Fruit fly (Drosophila melanogaster) whole organism, embryonic: ENCODE results near the gene Sfxn2.

Source experiments
- ATbp ChIP-seq: fragments of 200-800 bp; sonication (Bioruptor generic); optimal IDR thresholded peaks from 2 replicates; lab custom pipeline; 2017; ENCODE audit warnings: missing biosample characterization, mild to moderate bottlenecking, missing genetic modification characterization, missing genetic modification reagents
- CG12744 ChIP-seq: fragments of 200-800 bp; sonication (Bioruptor generic); optimal IDR thresholded peaks from 2 replicates; lab custom pipeline; 2016; ENCODE audit warnings: missing biosample characterization, missing genetic modification characterization
- CG12769 ChIP-seq: fragments of 200-800 bp; sonication (Bioruptor generic); optimal IDR thresholded peaks from 2 replicates; lab custom pipeline; 2019; ENCODE audit warnings: missing biosample characterization, mild to moderate bottlenecking, missing genetic modification characterization, moderate library complexity
- CG13287 ChIP-seq: fragments of 200-800 bp; sonication (Bioruptor generic); IDR thresholded peaks from 2 replicates; pipeline ENCODE4 v1.3.6; 2022; ENCODE audit warnings: missing biosample characterization, missing genetic modification characterization; ENCODE audit not compliant: partially characterized antibody
- CG15073 ChIP-seq: fragments of 200-800 bp; sonication (Bioruptor generic); optimal IDR thresholded peaks from 2 replicates; lab custom pipeline; 2016; ENCODE audit warnings: missing biosample characterization, missing genetic modification characterization
- CG15269 ChIP-seq: fragments of 200-800 bp; sonication (Bioruptor generic); optimal IDR thresholded peaks from 2 replicates; lab custom pipeline; 2018; ENCODE audit warnings: missing biosample characterization, mild to moderate bottlenecking, missing genetic modification characterization, moderate library complexity
- CG17802 ChIP-seq: fragments of 200-800 bp; sonication (Bioruptor generic); optimal IDR thresholded peaks from 2 replicates; lab custom pipeline; 2018; ENCODE audit warnings: missing biosample characterization, mild to moderate bottlenecking, missing genetic modification characterization, moderate library complexity
- CG17829 ChIP-seq: fragments of 200-800 bp; optimal IDR thresholded peaks from 2 replicates; lab custom pipeline; 2019; ENCODE audit warnings: missing biosample characterization, mild to moderate bottlenecking, missing genetic modification characterization, moderate library complexity
- CG18011 ChIP-seq: fragments of 200-800 bp; sonication (Bioruptor generic); optimal IDR thresholded peaks from 2 replicates; lab custom pipeline; 2017; ENCODE audit warnings: missing biosample characterization, missing genetic modification characterization, mild to moderate bottlenecking, moderate library complexity, missing genotype
- CG18764 ChIP-seq: fragments of 200-800 bp; sonication (Bioruptor generic); optimal IDR thresholded peaks from 3 replicates; lab custom pipeline; 2016; ENCODE audit warnings: missing biosample characterization, missing genetic modification characterization
- CG30403 ChIP-seq: fragments of 200-800 bp; sonication (Bioruptor generic); optimal IDR thresholded peaks from 3 replicates; lab custom pipeline; 2016; ENCODE audit warnings: missing biosample characterization, missing genetic modification characterization
- CG31441 ChIP-seq: fragments of 200-800 bp; sonication (Bioruptor generic); IDR thresholded peaks from 2 replicates; pipeline ENCODE4 v1.3.6; 2022; ENCODE audit warnings: missing biosample characterization, missing genetic modification characterization
- CG3281 ChIP-seq: fragments of 200-800 bp; sonication (Bioruptor generic); optimal IDR thresholded peaks from 3 replicates; lab custom pipeline; 2017; ENCODE audit warnings: missing biosample characterization, mild to moderate bottlenecking, missing genetic modification characterization
- CG34224 ChIP-seq: fragments of 200-800 bp; sonication (Bioruptor generic); IDR thresholded peaks from 3 replicates; pipeline ENCODE4 v1.3.6; 2022; ENCODE audit warnings: missing biosample characterization, missing genetic modification characterization; ENCODE audit not compliant: partially characterized antibody
- CG4328 ChIP-seq: fragments of 200-800 bp; sonication (Bioruptor generic); optimal IDR thresholded peaks from 3 replicates; lab custom pipeline; 2017; ENCODE audit warnings: missing biosample characterization, missing genetic modification reagents, missing genetic modification characterization
- CG4424 ChIP-seq: fragments of 200-800 bp; sonication (Bioruptor generic); optimal IDR thresholded peaks from 3 replicates; lab custom pipeline; 2016; ENCODE audit warnings: missing biosample characterization, missing genetic modification characterization
- CG5953 ChIP-seq: fragments of 200-800 bp; sonication (Bioruptor generic); IDR thresholded peaks from 2 replicates; pipeline ENCODE4 v1.3.6; 2022; ENCODE audit warnings: missing biosample characterization, missing genetic modification characterization
- CG8089 ChIP-seq: fragments of 200-800 bp; sonication (Bioruptor generic); optimal IDR thresholded peaks from 3 replicates; lab custom pipeline; 2016; ENCODE audit warnings: missing biosample characterization, missing genetic modification characterization
- CG8924 ChIP-seq: fragments of 200-800 bp; optimal IDR thresholded peaks from 3 replicates; lab custom pipeline; 2019; ENCODE audit warnings: missing biosample characterization, mild to moderate bottlenecking, missing genetic modification characterization, moderate library complexity
- CG9437 ChIP-seq: fragments of 200-800 bp; sonication (Bioruptor generic); optimal IDR thresholded peaks from 2 replicates; lab custom pipeline; 2018; ENCODE audit warnings: missing biosample characterization, mild to moderate bottlenecking, missing genetic modification characterization
- CG9797 ChIP-seq: fragments of 200-800 bp; sonication (Bioruptor generic); optimal IDR thresholded peaks from 3 replicates; lab custom pipeline; 2018; ENCODE audit warnings: missing biosample characterization, mild to moderate bottlenecking, missing genetic modification characterization
- Dip3 ChIP-seq: fragments of 200-800 bp; sonication (Bioruptor generic); optimal IDR thresholded peaks from 3 replicates; lab custom pipeline; 2016; ENCODE audit warnings: missing biosample characterization, missing genetic modification characterization
- GATAe ChIP-seq: fragments of 200-800 bp; sonication (Bioruptor generic); conservative IDR thresholded peaks from 2 replicates; pipeline ENCODE4 v1.3.6; 2022; ENCODE audit warnings: missing biosample characterization, missing genetic modification characterization
- Gug ChIP-seq: fragments of 200-800 bp; sonication (Bioruptor generic); IDR thresholded peaks from 4 replicates; pipeline ENCODE4 v1.3.6; 2022; ENCODE audit warnings: missing biosample characterization, missing genetic modification characterization
- Hand ChIP-seq: fragments of 200-800 bp; sonication (Bioruptor generic); optimal IDR thresholded peaks from 2 replicates; lab custom pipeline; 2017; ENCODE audit warnings: mild to moderate bottlenecking, missing biosample characterization, missing genetic modification reagents, missing genetic modification characterization
- NC2β ChIP-seq: fragments of 200-800 bp; sonication (Bioruptor generic); optimal IDR thresholded peaks from 2 replicates; lab custom pipeline; 2016; ENCODE audit warnings: missing biosample characterization, missing genetic modification characterization
- NFAT ChIP-seq: fragments of 200-800 bp; sonication (Bioruptor generic); IDR thresholded peaks from 2 replicates; pipeline ENCODE4 v1.3.6; 2022; ENCODE audit warnings: missing biosample characterization, missing genetic modification characterization
- Rx ChIP-seq: fragments of 200-800 bp; sonication (Bioruptor generic); IDR thresholded peaks from 2 replicates; pipeline ENCODE4 v1.3.6; 2022; ENCODE audit warnings: missing biosample characterization, missing genetic modification characterization
- Sin3A ChIP-seq: fragments of >200 bp; optimal IDR thresholded peaks from 2 replicates; lab custom pipeline; 2018
- Vsx1 ChIP-seq: fragments of 200-800 bp; sonication (Bioruptor generic); optimal IDR thresholded peaks from 2 replicates; lab custom pipeline; 2017; ENCODE audit warnings: missing biosample characterization, mild to moderate bottlenecking, missing genetic modification characterization, missing genetic modification reagents
- aop ChIP-seq: fragments of 200-800 bp; sonication (Bioruptor generic); IDR thresholded peaks from 2 replicates; pipeline ENCODE4 v1.3.6; 2022; ENCODE audit warnings: missing biosample characterization, missing genetic modification characterization
- ato ChIP-seq: fragments of 200-800 bp; sonication (Bioruptor generic); IDR thresholded peaks from 2 replicates; pipeline ENCODE4 v1.3.6; 2022; ENCODE audit warnings: missing biosample characterization, missing genetic modification characterization; ENCODE audit not compliant: partially characterized antibody
- bowl ChIP-seq: fragments of 200-800 bp; sonication (Bioruptor generic); IDR thresholded peaks from 2 replicates; pipeline ENCODE4 v1.3.6; 2022; ENCODE audit warnings: missing biosample characterization, missing genetic modification characterization
- ci ChIP-seq: fragments of 200-800 bp; sonication (Bioruptor generic); IDR thresholded peaks from 3 replicates; pipeline ENCODE4 v1.3.6; 2022; ENCODE audit warnings: missing biosample characterization, missing genetic modification characterization
- crol ChIP-seq: fragments of 200-800 bp; sonication (Bioruptor generic); IDR thresholded peaks from 2 replicates; pipeline ENCODE4 v1.3.6; 2022; ENCODE audit warnings: missing biosample characterization, missing genetic modification characterization
- dysf ChIP-seq: fragments of 200-800 bp; sonication (Bioruptor generic); IDR thresholded peaks from 3 replicates; pipeline ENCODE4 v1.3.6; 2022; ENCODE audit warnings: missing biosample characterization, missing genetic modification characterization
- eyg ChIP-seq: fragments of 200-800 bp; sonication (Bioruptor generic); optimal IDR thresholded peaks from 3 replicates; lab custom pipeline; 2016; ENCODE audit warnings: missing biosample characterization, missing genetic modification characterization
- gro ChIP-seq: fragments of 200-800 bp; sonication (Bioruptor generic); optimal IDR thresholded peaks from 2 replicates; lab custom pipeline; 2016; ENCODE audit warnings: missing biosample characterization, missing genetic modification characterization
- ham ChIP-seq: fragments of 200-800 bp; sonication (Bioruptor generic); IDR thresholded peaks from 2 replicates; pipeline ENCODE4 v1.3.6; 2022; ENCODE audit warnings: missing biosample characterization, missing genetic modification characterization
- hb ChIP-seq: fragments of 200-800 bp; sonication (Bioruptor generic); IDR thresholded peaks from 3 replicates; pipeline ENCODE4 v1.3.6; 2022; ENCODE audit warnings: missing biosample characterization, missing genetic modification characterization; ENCODE audit not compliant: partially characterized antibody
- hbn ChIP-seq: fragments of 200-800 bp; sonication (Bioruptor generic); IDR thresholded peaks from 2 replicates; pipeline ENCODE4 v1.3.6; 2022; ENCODE audit warnings: missing biosample characterization, missing genetic modification characterization; ENCODE audit not compliant: partially characterized antibody
- inv ChIP-seq: fragments of 200-800 bp; sonication (Bioruptor generic); IDR thresholded peaks from 2 replicates; pipeline ENCODE4 v1.3.6; 2022; ENCODE audit warnings: missing biosample characterization, missing genetic modification characterization; ENCODE audit not compliant: partially characterized antibody
- kni ChIP-seq: fragments of 200-800 bp; sonication (Bioruptor generic); optimal IDR thresholded peaks from 3 replicates; lab custom pipeline; 2017; ENCODE audit warnings: mild to moderate bottlenecking, missing biosample characterization, missing genetic modification reagents, missing genetic modification characterization
- pum ChIP-seq: fragments of 200-800 bp; sonication (Bioruptor generic); optimal IDR thresholded peaks from 2 replicates; lab custom pipeline; 2016; ENCODE audit warnings: missing biosample characterization, missing genetic modification characterization
- sc ChIP-seq, 3 experiments: fragments of >200 bp in 2 of 3; fragments of 200-800 bp in 1 of 3; sonication (Bioruptor generic) in 1 of 3; optimal IDR thresholded peaks; 2 replicates in 2 of 3; 3 replicates in 1 of 3; lab custom pipeline; 2017; ENCODE audit warnings: mild to moderate bottlenecking in 1 of 3, missing biosample characterization in 1 of 3, missing genetic modification characterization in 1 of 3, missing genetic modification reagents in 1 of 3
- sens ChIP-seq: fragments of 200-800 bp; sonication (Bioruptor generic); peaks from one replicate; lab custom pipeline; 2016; ENCODE audit warnings: missing biosample characterization, missing genetic modification characterization
- stwl ChIP-seq: fragments of 200-800 bp; sonication (Bioruptor generic); optimal IDR thresholded peaks from 3 replicates; lab custom pipeline; 2018; ENCODE audit warnings: missing biosample characterization, mild to moderate bottlenecking, missing genetic modification characterization, moderate library complexity
- toy ChIP-seq: fragments of 200-800 bp; sonication (Bioruptor generic); IDR thresholded peaks from 2 replicates; pipeline ENCODE4 v1.3.6; 2022; ENCODE audit warnings: missing biosample characterization, missing genetic modification characterization
- twi ChIP-seq: fragments of 200-800 bp; optimal IDR thresholded peaks from 2 replicates; lab custom pipeline; 2019; ENCODE audit warnings: missing biosample characterization, mild to moderate bottlenecking, missing genetic modification characterization, moderate library complexity
- unc-4 ChIP-seq: fragments of 200-800 bp; sonication (Bioruptor generic); IDR thresholded peaks from 2 replicates; pipeline ENCODE4 v1.3.6; 2022; ENCODE audit warnings: missing biosample characterization, missing genetic modification characterization; ENCODE audit not compliant: partially characterized antibody

Gene Sfxn2

DNA sequence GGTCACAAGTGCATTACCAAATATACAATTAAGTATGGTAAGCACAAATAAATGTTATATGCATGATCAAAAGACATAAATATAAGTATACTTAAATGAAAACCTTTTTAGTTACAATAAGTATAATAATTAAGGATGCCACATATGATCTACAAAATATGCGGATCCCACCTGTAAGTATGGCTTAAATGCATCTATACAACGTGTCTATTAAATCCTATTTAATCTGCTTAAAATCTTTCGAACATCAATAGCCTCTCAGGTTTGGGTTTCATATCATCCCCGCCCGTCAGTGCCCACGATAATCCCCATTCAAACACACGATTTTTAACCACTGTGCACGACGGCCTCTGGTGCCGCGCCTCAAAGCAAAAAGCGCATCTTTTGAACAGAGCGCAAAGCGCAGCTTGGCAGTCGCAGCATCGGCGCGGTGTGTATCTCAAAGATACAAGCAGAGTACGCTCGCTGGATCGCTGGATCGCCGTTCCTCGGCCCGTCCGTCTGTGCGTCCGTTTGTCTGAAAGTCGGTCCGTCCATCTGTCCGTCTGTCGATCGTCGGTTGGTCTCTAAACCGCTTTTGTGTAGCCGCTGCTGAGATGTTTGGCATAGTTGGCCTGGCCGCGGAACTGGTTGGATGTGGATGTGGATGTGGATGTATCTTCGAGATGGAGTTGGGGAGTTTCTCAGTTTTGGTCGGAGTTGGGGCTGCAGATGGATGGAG, 21.1 kb upstream of the Sfxn2 start (continued):
- no peak for TF ChIP-seq ham (GFP tag; lab: Robert Waterston, UW)
- TF ChIP-seq CG15073 (GFP tag; lab: Kevin White, UChicago), result no peak
- TF ChIP-seq NFAT, result no peak
- peak; percentile 37 for TF ChIP-seq CG30403 (GFP tag; lab: Kevin White, UChicago)
- TF ChIP-seq crol, result no peak
- TF ChIP-seq Hand (GFP tag; lab: Kevin White, UChicago), result no peak
- TF ChIP-seq sens (GFP tag; lab: Kevin White, UChicago), result peak; percentile 83
- no peak for TF ChIP-seq stwl (tag; lab: Kevin White, UChicago)
- TF ChIP-seq aop, result no peak
- TF ChIP-seq CG12769 (tag; lab: Kevin White, UChicago), result peak; percentile 26
- TF ChIP-seq kni (GFP tag; lab: Kevin White, UChicago), result peak; percentile 56
- TF ChIP-seq Gug (GFP tag; lab: Robert Waterston, UW), result no peak
- TF ChIP-seq GATAe, result no peak
- peak; percentile 61; the same call in 1 of the 2 replicates for TF ChIP-seq CG31441
- no peak for TF ChIP-seq bowl (GFP tag; lab: Robert Waterston, UW)
- no peak for TF ChIP-seq Vsx1 (GFP tag; lab: Kevin White, UChicago)
- no peak for TF ChIP-seq CG12744 (GFP tag; lab: Kevin White, UChicago)
- TF ChIP-seq dysf, result peak; percentile 26; the same call in 1 of the 3 replicates
- no peak for TF ChIP-seq inv
- TF ChIP-seq Rx, result no peak
- peak; percentile 30 for TF ChIP-seq CG9437 (GFP tag; lab: Kevin White, UChicago)
- TF ChIP-seq Sin3A, result no peak
- TF ChIP-seq CG4328, result no peak
- no peak for TF ChIP-seq CG18764 (GFP tag; lab: Kevin White, UChicago)
- no peak for TF ChIP-seq CG18011
- no peak for TF ChIP-seq CG9797 (GFP tag; lab: Kevin White, UChicago)
- TF ChIP-seq ci, result 0 out of 3 replicates have a peak, but pooled peaks have one; percentile 8
- TF ChIP-seq CG13287 (GFP tag; lab: Robert Waterston, UW), result no peak
- TF ChIP-seq NC2β (GFP tag; lab: Kevin White, UChicago), result no peak
- no peak for TF ChIP-seq Dip3 (GFP tag; lab: Kevin White, UChicago)
- TF ChIP-seq unc-4 (GFP tag; lab: Robert Waterston, UW), result no peak
- no peak for TF ChIP-seq pum (GFP tag; lab: Kevin White, UChicago)
- no peak for TF ChIP-seq eyg (GFP tag; lab: Kevin White, UChicago)
- TF ChIP-seq hb (GFP tag; lab: Robert Waterston, UW), result no peak
- no peak for TF ChIP-seq CG8089 (GFP tag; lab: Kevin White, UChicago)
- TF ChIP-seq toy (GFP tag; lab: Robert Waterston, UW), result no peak
- TF ChIP-seq ato (GFP tag; lab: Robert Waterston, UW), result no peak
- TF ChIP-seq CG4424 (GFP tag; lab: Kevin White, UChicago), result peak; percentile 31
- TF ChIP-seq CG34224, result no peak
- peak; percentile 14 for TF ChIP-seq ATbp (GFP tag; lab: Kevin White, UChicago)
- TF ChIP-seq sc (optimal IDR thresholded peaks at IDR 0.05; lab: Kevin White, UChicago), result no peak
- peak; percentile 26 for TF ChIP-seq sc (GFP tag; optimal IDR thresholded peaks at IDR 0.05; lab: Kevin White, UChicago)
- no peak for TF ChIP-seq CG5953 (GFP tag; lab: Robert Waterston, UW)
- TF ChIP-seq CG17829, result peak; percentile 13
- no peak for TF ChIP-seq hbn (GFP tag; lab: Robert Waterston, UW)
- TF ChIP-seq twi (tag; lab: Kevin White, UChicago), result no peak
- TF ChIP-seq CG17802, result no peak
- peak; percentile 11 for TF ChIP-seq CG8924
- TF ChIP-seq gro (GFP tag; lab: Kevin White, UChicago), result no peak
- TF ChIP-seq CG15269, result peak; percentile 17
- TF ChIP-seq CG3281, result no peak
